Fruit fly (Drosophila melanogaster): ENCODE results near the gene Bdbt.

The Bdbt gene

DNA sequence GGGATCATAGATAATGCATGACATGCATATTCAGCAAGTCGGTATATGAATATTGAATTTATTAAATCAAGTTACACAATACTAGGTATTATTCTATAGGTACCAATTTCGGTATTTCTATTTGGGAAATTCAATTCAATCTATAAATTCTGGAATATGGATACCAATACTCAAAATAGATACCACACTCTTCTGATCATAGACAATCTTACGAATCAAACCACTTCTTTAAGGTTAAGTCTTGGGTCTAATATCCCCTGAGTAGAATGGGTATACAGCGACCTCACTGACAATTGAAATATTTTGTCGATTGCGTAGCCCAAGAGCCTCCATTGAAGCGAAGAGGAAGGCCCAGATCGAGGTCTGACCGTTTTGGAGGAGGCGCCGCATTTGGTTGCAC is 25.8 kb downstream of the Bdbt start:
- TF ChIP-seq psq (optimal IDR thresholded peaks at IDR 0.05) (no peak), Dll (optimal IDR thresholded peaks at IDR 0.05) (no peak), EcR (GFP tag; optimal IDR thresholded peaks at IDR 0.05) (no peak), usp (GFP tag; optimal IDR thresholded peaks at IDR 0.05) (no peak), pan (optimal IDR thresholded peaks at IDR 0.05) (no peak)

DNA sequence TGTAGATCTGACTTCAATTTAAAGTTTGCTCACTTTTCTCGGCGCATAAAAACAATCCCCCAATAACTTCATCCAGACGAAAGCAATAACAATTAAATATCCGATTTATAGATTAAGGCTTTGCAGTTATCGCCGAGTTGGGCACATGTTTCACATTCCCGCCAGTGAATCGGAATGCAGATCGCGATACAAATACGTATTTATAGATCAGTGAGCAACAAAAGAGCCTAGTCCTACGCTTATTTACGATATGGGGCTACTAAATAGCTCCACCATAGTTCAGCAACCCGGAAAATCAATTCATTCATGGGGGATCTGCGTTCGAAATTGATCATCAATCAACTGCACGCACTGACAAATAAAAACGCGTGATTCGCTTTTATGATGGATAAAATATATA is 26.6 kb downstream of the Bdbt start:
- TF ChIP-seq Dll (optimal IDR thresholded peaks at IDR 0.05) (no peak), pan (optimal IDR thresholded peaks at IDR 0.05) (no peak), EcR (GFP tag; optimal IDR thresholded peaks at IDR 0.05) (no peak), CG8478 (optimal IDR thresholded peaks at IDR 0.05) (no peak), usp (GFP tag; optimal IDR thresholded peaks at IDR 0.05) (no peak), psq (optimal IDR thresholded peaks at IDR 0.05) (no peak)

DNA sequence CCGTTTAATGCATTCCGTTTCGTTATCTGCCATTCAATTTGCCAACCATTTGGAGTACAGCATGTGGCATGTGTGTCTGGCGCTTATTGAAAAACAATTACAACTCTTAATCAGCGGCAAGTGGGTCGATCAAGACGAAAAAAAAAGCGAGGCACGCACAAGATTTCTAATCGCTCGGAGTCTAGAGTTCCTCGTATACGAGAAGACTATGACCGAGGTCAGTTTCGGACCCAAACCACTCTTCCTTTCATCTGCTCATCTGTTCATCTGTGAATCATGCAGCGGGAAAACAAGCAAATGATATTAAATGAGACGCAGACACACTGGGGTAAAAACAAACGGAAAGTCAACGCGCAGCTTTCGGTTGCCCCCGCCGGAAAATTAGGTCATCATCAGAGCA is 27.2 kb downstream of the Bdbt start:
- no peak for TF ChIP-seq Dll (optimal IDR thresholded peaks at IDR 0.05)
- TF ChIP-seq EcR (GFP tag; optimal IDR thresholded peaks at IDR 0.05): no peak

DNA sequence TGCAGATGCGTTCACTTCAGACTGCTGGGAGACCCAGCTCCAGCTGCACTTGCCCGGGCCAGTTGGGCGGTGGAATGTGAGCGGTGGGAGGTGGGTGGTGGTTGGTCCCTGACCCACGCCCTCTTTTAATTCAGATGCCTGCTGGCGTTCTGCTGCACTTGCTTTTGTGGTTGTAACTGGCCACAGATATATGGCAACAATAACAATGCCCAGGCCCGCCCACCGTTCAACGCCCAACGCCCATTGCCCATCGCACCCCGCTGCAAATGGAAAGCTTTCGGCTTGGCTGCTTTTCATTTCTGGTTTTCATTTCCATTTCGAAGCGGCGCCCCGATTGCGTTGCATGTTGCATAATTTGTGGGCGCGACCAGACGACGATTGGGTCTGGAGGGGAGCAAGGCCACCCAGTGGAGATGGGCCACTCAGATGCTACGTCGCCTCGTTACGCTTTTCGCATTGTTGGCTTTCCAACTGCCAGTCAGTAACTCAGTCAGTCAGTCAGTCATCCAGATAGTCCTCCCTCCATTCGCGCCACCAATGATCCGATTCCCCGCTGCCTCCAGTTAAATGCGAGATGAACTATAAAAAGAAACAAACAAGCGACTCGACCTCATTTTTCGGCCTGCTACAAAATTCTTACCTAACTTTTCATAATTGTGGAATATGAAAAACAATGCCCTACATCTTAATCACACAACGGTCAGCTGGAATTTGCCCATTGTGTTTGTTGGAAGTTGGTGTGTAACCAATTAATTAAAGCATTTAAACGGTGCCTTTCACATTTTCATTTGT is 28.2 kb downstream of the Bdbt start:
- TF ChIP-seq Dll (optimal IDR thresholded peaks at IDR 0.05) (no peak), CG8478 (optimal IDR thresholded peaks at IDR 0.05) (no peak), usp (GFP tag; optimal IDR thresholded peaks at IDR 0.05) (no peak), EcR (GFP tag; optimal IDR thresholded peaks at IDR 0.05) (no peak), psq (optimal IDR thresholded peaks at IDR 0.05) (no peak), pan (optimal IDR thresholded peaks at IDR 0.05) (no peak)

DNA sequence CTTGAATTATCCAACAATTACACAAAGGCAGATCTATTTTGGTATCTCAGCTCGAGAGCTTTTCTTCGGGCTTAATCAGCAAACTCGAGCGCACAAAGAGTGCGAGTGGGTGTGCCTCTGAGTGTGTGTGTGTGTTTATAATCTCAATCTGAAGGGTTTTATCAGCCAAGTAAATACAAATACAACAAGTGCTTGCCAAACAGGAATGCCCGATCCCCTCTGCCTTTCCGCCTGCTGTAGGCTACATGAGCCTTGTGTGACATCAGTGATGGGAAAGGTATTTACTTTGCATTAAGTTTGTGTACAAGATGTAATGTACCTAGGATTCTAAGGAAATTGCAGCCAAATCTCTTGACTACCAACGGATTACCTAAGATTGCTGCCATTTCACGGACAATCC is 29.2 kb downstream of the Bdbt start:
- TF ChIP-seq psq (optimal IDR thresholded peaks at IDR 0.05): no peak
- TF ChIP-seq pan (optimal IDR thresholded peaks at IDR 0.05): no peak
- no peak for TF ChIP-seq usp (GFP tag; optimal IDR thresholded peaks at IDR 0.05)
- no peak for TF ChIP-seq EcR (GFP tag; optimal IDR thresholded peaks at IDR 0.05)
- no peak for TF ChIP-seq CG8478 (optimal IDR thresholded peaks at IDR 0.05)
- TF ChIP-seq Dll (optimal IDR thresholded peaks at IDR 0.05): no peak

DNA sequence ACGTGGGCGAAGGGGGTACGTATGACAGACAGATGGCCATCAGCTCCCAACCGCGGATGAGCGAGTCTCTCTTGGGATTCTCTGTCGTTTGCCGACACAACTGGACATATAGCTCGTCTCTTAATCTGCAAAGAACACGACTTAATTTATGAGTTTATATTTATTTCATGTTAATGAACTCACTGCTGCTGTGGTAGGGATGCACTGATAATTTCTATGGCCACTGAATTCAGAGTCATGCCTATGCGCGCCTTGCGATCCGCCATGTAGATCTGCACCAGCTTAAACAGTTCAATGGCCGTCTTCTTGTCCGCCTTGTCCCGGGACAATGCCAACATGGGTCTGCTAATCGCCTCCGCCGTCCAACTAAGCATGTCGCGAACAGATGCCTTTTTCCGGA is 33.7 kb downstream of the Bdbt start:
- no peak for TF ChIP-seq CG8478 (optimal IDR thresholded peaks at IDR 0.05)
- TF ChIP-seq psq (optimal IDR thresholded peaks at IDR 0.05): no peak
- TF ChIP-seq usp (GFP tag; optimal IDR thresholded peaks at IDR 0.05): no peak
- no peak for TF ChIP-seq Dll (optimal IDR thresholded peaks at IDR 0.05)
- TF ChIP-seq EcR (GFP tag; optimal IDR thresholded peaks at IDR 0.05): no peak
- no peak for TF ChIP-seq pan (optimal IDR thresholded peaks at IDR 0.05)

DNA sequence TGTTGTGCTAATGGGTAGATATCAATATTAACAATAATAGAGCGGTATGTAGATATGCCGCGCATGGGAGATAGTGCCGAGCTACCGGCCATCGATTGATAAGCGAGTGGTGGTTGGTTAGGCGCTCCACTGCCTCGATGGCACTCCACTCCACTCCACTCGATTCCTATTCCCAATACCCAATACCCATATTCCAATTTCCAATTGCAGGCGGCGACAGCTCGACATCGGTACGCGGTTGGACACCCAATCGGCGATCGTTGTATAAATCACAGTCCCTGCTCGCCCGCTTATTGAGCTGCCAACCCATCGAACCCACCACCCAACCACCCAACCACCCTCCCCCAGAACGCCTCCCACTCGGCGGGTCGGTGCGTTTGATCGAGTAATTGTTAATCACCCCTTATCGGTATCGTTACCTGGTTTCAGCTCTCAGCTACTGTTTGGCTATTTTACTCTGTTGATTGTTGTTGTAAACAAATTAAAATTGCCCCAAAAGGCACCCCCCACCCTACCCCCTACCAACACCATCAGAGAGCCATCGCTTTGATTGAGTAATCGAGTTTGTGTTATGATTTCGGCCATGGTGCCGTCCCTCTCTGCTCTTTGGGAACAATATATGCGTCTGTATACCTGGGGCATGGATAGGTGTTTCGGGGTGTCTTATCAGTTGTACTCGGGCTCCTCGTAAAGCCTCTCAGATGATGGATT is 37.6 kb downstream of the Bdbt start, which contains the start of gene HHEX:
Gene HHEX (minus strand): TSS at position 51 of the 711 bp plus-strand sequence.
- TF ChIP-seq Dll (optimal IDR thresholded peaks at IDR 0.05) (no peak), psq (optimal IDR thresholded peaks at IDR 0.05) (no peak), usp (GFP tag; optimal IDR thresholded peaks at IDR 0.05) (no peak), EcR (GFP tag; optimal IDR thresholded peaks at IDR 0.05) (no peak), CG8478 (optimal IDR thresholded peaks at IDR 0.05) (no peak), pan (optimal IDR thresholded peaks at IDR 0.05) (no peak)

DNA sequence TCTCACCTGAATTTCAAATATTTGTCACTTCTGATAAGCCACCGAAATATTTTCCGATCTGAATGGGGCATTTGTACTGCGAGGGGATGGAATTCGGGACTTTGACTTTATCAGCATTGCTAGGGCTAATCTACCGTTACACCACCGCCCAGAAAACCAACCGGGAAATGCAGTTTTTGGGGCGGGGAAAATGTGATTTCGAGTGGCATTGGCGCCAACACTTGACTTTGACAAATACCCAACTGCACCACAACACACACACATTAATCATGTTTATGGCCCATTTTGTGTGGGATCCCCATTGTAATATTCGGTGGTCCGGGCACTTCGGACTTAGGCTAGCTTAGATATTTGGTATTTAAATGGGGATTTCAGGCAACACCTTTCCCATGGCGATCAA is 39.7 kb downstream of the Bdbt start:
- TF ChIP-seq Dll (optimal IDR thresholded peaks at IDR 0.05) (no peak), CG8478 (optimal IDR thresholded peaks at IDR 0.05) (no peak), psq (optimal IDR thresholded peaks at IDR 0.05) (no peak), pan (optimal IDR thresholded peaks at IDR 0.05) (no peak), usp (GFP tag; optimal IDR thresholded peaks at IDR 0.05) (no peak), EcR (GFP tag; optimal IDR thresholded peaks at IDR 0.05) (no peak)

DNA sequence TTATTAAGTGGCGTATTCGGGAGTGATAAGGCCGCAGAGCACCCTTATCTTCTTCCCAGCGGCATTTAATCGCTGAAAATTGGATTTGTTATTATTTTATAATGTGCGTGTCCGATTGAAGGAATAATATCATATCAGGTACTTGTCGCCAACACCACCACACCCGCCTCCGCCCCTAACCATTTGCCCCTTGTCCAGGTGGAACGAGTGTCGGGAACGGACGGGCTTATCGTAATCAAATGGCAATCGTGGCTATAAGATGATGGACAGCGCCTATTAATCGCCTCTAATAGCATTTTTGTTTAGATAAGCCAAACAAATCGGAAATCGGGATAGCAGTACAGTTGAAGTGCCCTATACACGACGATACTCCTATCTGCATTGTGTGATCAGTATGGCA is 40.4 kb downstream of the Bdbt start:
- TF ChIP-seq Dll (optimal IDR thresholded peaks at IDR 0.05) (no peak), psq (optimal IDR thresholded peaks at IDR 0.05) (no peak), usp (GFP tag; optimal IDR thresholded peaks at IDR 0.05) (no peak), EcR (GFP tag; optimal IDR thresholded peaks at IDR 0.05) (no peak), CG8478 (optimal IDR thresholded peaks at IDR 0.05) (no peak), pan (optimal IDR thresholded peaks at IDR 0.05) (no peak)

DNA sequence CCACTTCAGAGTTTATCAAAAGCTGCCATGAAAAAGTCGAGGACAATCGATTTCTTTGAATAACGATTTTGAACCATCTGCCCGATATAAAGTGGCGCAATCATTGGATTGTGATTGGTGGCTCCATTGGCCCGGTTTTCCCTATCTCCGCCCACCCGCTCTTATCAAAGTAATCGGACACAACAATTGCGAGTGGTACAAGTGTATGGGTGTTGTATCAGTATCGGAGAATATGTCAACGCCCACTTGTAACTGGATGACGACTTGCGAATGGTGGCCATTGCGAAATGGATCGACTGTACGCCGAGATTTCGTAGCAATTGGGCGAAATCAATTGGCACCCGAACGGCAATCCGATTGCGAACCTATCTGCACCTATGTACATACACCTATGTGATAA is 41.1 kb downstream of the Bdbt start:
- TF ChIP-seq usp (GFP tag; optimal IDR thresholded peaks at IDR 0.05) (no peak), pan (optimal IDR thresholded peaks at IDR 0.05) (no peak), CG8478 (optimal IDR thresholded peaks at IDR 0.05) (no peak), EcR (GFP tag; optimal IDR thresholded peaks at IDR 0.05) (no peak), Dll (optimal IDR thresholded peaks at IDR 0.05) (no peak), psq (optimal IDR thresholded peaks at IDR 0.05) (no peak)

DNA sequence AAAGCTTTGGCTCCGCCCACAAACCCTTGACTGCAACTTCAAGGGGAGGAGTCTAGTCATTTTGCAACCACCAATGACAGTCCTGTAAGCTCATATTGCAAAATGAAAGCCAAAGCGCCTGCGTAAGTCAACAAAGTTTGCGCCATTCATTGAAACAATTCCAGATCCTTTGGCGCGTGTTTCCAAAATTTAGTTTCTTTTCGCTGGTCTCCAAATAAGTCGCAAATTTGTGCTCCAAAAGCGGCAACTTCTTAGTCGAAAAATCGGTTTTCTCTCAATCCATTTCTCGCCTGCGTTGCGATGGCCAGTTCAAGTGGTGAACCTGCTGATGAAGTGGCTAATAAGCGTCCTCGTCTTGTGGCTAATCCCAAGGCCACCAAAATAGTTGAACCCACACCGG is 44.9 kb downstream of the Bdbt start, which contains the start of gene dmrt93B:
Gene dmrt93B (plus strand): TSS at position 301 of the 400 bp plus-strand sequence.
- TF ChIP-seq pan (optimal IDR thresholded peaks at IDR 0.05) (no peak), usp (GFP tag; optimal IDR thresholded peaks at IDR 0.05) (no peak), EcR (GFP tag; optimal IDR thresholded peaks at IDR 0.05) (no peak)

DNA sequence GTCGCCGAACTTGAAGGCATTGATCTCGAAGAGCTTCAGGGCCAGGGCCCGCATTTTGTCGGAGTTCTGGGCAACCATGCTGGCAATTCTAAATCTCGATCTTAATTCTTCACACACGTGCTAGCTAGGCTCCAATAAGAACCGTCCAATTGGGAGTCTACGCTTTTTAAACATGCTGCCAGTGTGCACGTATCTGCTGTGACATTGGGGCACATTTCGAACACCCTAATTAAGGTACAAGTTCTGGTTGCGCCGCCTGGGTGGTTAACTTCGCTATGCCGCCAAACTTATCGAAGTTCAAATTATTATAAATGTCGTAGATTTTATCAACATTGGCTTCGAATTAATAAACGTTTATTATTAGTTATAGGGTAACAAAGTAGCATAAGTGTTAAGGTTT is 45.5 kb downstream of the Bdbt start, which contains the start of gene r-l:
Gene r-l (minus strand): TSS at position 179 of the 400 bp plus-strand sequence.
- no peak for TF ChIP-seq psq (optimal IDR thresholded peaks at IDR 0.05)
- TF ChIP-seq Dll (optimal IDR thresholded peaks at IDR 0.05): no peak
- no peak for TF ChIP-seq EcR (GFP tag; optimal IDR thresholded peaks at IDR 0.05)
- no peak for TF ChIP-seq pan (optimal IDR thresholded peaks at IDR 0.05)
- no peak for TF ChIP-seq CG8478 (optimal IDR thresholded peaks at IDR 0.05)
- no peak for TF ChIP-seq usp (GFP tag; optimal IDR thresholded peaks at IDR 0.05)
